Worm (Caenorhabditis elegans) whole organism, midembryonic: ENCODE measurements around the gene scd-1.
"Not testable (repeated sequence)": the region's sequence is repeated elsewhere in the genome, so short reads cannot be mapped to it uniquely, and the experiment has no call there.

ENCODE experiments used
- T22C8.4 ChIP-seq: fragments of 200-800 bp; sonication (Bioruptor generic); IDR thresholded peaks from 2 replicates; pipeline ENCODE4 v1.3.6; 2022; ENCODE audit warnings: missing genetic modification characterization, missing compliant biosample characterization
- flt-1 ChIP-seq: fragments of 200-800 bp; sonication (Bioruptor generic); IDR thresholded peaks from 2 replicates; pipeline ENCODE4 v1.3.6; 2022; ENCODE audit warnings: missing genetic modification characterization, missing compliant biosample characterization
- klf-2 ChIP-seq: fragments of 200-800 bp; sonication (Bioruptor generic); conservative IDR thresholded peaks from 2 replicates; pipeline ENCODE4 v1.3.6; 2022; ENCODE audit warnings: missing genetic modification reagents, missing genetic modification characterization, missing compliant biosample characterization
- med-1 ChIP-seq: sonication (generic microtip); optimal IDR thresholded peaks from 2 replicates; lab custom pipeline; 2017; ENCODE audit warnings: missing genetic modification characterization, mild to moderate bottlenecking, missing compliant biosample characterization, antibody characterized with exemption, missing genetic modification reagents; ENCODE audit not compliant: insufficient read depth
- tab-1 ChIP-seq: fragments of 200-800 bp; sonication (Bioruptor generic); IDR thresholded peaks from 2 replicates; pipeline ENCODE4 v1.3.6; 2022; ENCODE audit warnings: missing genetic modification characterization, missing compliant biosample characterization
- ztf-23 ChIP-seq: fragments of 200-800 bp; sonication (Bioruptor generic); IDR thresholded peaks from 2 replicates; pipeline ENCODE4 v1.3.6; 2022; ENCODE audit warnings: missing genetic modification reagents, missing genetic modification characterization, missing compliant biosample characterization

DNA sequence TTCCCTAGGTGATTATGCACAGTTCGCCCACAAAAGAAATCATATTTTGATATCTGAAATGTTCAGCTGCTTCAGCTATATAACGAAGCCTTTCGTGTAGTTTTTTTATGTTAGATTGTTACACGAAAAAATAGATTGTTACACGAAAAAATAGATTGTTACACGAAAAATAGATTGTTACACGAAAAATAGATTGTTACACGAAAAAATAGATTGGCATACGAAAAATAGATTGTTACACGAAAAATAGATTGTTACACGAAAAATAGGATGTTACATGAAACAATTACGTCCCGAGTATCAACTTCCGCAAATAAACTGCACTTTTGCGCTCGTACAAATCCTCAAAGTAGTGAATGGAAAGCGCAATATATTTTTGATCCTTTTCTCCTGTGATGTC is 23.0 kb downstream of the scd-1 start:
- TF ChIP-seq tab-1 (GFP tag; lab: Robert Waterston, UW); ztf-23 (GFP tag; lab: Robert Waterston, UW); flt-1 (GFP tag; lab: Robert Waterston, UW); T22C8.4 (GFP tag; lab: Robert Waterston, UW); med-1 (GFP tag; lab: Kevin White, UChicago): not testable (repeated sequence)
- TF ChIP-seq klf-2 (GFP tag; lab: Robert Waterston, UW) = 0 out of 2 replicates have a peak, but pooled peaks have one; percentile 50
